Worm (Caenorhabditis elegans): ENCODE results near the gene ocr-1.

The ocr-1 gene

DNA sequence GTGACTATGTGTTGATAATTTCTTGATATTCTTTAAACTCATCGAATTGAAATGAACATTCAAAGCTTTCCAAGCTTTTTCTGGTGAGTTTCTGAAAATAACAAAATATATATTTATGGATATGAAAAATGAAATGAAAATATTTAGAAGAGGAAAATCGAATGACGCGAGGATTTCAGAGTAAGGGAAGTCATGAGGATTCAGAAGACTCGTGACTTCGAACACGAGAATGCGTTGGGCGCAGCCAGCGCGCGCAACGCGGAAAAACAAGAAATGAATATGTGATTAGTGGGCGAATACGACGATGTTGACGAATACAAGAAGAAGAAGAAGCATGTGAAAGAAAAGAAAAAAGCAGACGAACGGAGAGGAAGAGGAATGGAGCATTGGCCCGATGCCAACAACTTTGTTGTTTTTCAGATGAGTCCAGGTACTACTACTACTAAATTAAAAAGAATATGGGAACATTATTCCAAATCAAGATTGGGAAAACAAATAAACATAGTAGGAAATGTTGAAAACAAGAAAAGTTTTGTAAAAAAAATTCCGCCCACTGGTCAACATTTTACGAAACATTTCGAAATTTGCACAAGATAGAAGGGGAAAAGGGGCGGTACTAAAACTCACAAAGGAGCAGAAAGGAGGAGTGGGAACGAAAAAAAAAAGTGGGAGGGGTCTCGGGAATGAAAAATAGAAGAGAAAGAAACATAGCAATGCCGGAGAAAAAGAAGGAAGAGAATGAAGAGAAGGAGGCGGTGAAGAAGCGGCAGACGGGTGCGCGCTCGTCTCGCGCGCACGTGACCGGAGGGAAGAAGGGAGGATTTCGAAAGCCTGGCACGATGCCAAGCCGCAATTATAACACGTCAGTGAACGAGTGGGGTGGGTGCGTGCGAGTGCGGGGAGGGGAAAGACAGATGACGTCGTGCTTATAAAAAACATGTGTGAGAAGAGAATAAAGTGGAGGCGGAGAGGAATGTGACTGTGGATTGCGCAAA is 48.7 kb upstream of the ocr-1 start (continued):
- TF ChIP-seq ztf-18 (tag; optimal IDR thresholded peaks at IDR 0.05): peak; percentile 12
- TF ChIP-seq F39B2.1 (GFP tag; IDR thresholded peaks at IDR 0.05): no peak
- no peak for TF ChIP-seq C17E4.6 (GFP tag; IDR thresholded peaks at IDR 0.05)
- peak; percentile 3 for TF ChIP-seq nhr-80 (tag; optimal IDR thresholded peaks at IDR 0.05)
- peak; percentile 95 for TF ChIP-seq ceh-27 (GFP tag; optimal IDR thresholded peaks at IDR 0.05)
- TF ChIP-seq F57A8.1 (GFP tag; optimal IDR thresholded peaks at IDR 0.05): no peak
- no peak for TF ChIP-seq ama-1 (optimal IDR thresholded peaks at IDR 0.05)
- TF ChIP-seq ama-1 (GFP tag; optimal IDR thresholded peaks at IDR 0.05): no peak
- no peak for TF ChIP-seq hlh-12 (tag; optimal IDR thresholded peaks at IDR 0.05)
- TF ChIP-seq madf-6 (GFP tag; IDR thresholded peaks at IDR 0.05): 0 out of 2 replicates have a peak, but pooled peaks have one; percentile 23
- TF ChIP-seq egrh-3 (GFP tag; IDR thresholded peaks at IDR 0.05): peak; percentile 94
- TF ChIP-seq mes-4 (tag; optimal IDR thresholded peaks at IDR 0.05): no peak
- no peak for TF ChIP-seq ceh-91 (GFP tag; IDR thresholded peaks at IDR 0.05)
- TF ChIP-seq snpc-1.3 (tag; optimal IDR thresholded peaks at IDR 0.05; ENCODE audit: insufficient read depth): no peak
- TF ChIP-seq lag-1 (GFP tag; IDR thresholded peaks at IDR 0.05): 0 out of 2 replicates have a peak, but pooled peaks have one; percentile 14
- TF ChIP-seq atf-7 (tag; optimal IDR thresholded peaks at IDR 0.05): peak; percentile 92
- TF ChIP-seq lin-35 (GFP tag; optimal IDR thresholded peaks at IDR 0.05): peak in 1 of 3 experiments; percentile 85
- 0 out of 2 replicates have a peak, but pooled peaks have one; percentile 38 for TF ChIP-seq hsf-1 (GFP tag; IDR thresholded peaks at IDR 0.05)
- peak; percentile 62 for TF ChIP-seq lir-1 (GFP tag; conservative IDR thresholded peaks at IDR 0.05)
- TF ChIP-seq snpc-4 (GFP tag; optimal IDR thresholded peaks at IDR 0.05): peak; percentile 83
- peak; percentile 83 to 86 (median 84) for TF ChIP-seq snpc-4 (tag; optimal IDR thresholded peaks at IDR 0.05)
- no peak for TF ChIP-seq rpc-1 (optimal IDR thresholded peaks at IDR 0.05)
- TF ChIP-seq rpc-1 (tag; optimal IDR thresholded peaks at IDR 0.05): no peak
- TF ChIP-seq lin-26 (GFP tag; IDR thresholded peaks at IDR 0.05): peak; percentile 80; the same call in 1 of the 2 replicates
- TF ChIP-seq pbrm-1 (GFP tag; IDR thresholded peaks at IDR 0.05): peak; percentile 82
- TF ChIP-seq zim-3 (tag; optimal IDR thresholded peaks at IDR 0.05): peak; percentile 33
- TF ChIP-seq ztf-26 (tag; optimal IDR thresholded peaks at IDR 0.05): peak; percentile 82
- TF ChIP-seq ztf-22 (GFP tag; optimal IDR thresholded peaks at IDR 0.05): peak; percentile 92
- peak; percentile 96 for TF ChIP-seq somi-1 (GFP tag; optimal IDR thresholded peaks at IDR 0.05)
- peak; percentile 93 for TF ChIP-seq C06A6.2 (GFP tag; conservative IDR thresholded peaks at IDR 0.05)
- no peak for TF ChIP-seq cebp-2 (GFP tag; IDR thresholded peaks at IDR 0.05)
- TF ChIP-seq repo-1 (tag; optimal IDR thresholded peaks at IDR 0.05): peak; percentile 5
- TF ChIP-seq ztf-25 (GFP tag; IDR thresholded peaks at IDR 0.05): no peak
- peak; percentile 84 for TF ChIP-seq egl-18 (GFP tag; IDR thresholded peaks at IDR 0.05)
- TF ChIP-seq K12H6.12 (tag; optimal IDR thresholded peaks at IDR 0.05): peak; percentile 98
- TF ChIP-seq hmg-1.2 (GFP tag; IDR thresholded peaks at IDR 0.05): peak; percentile 62
- 0 out of 2 replicates have a peak, but pooled peaks have one; percentile 13 for TF ChIP-seq Y67H2A.10 (GFP tag; conservative IDR thresholded peaks at IDR 0.05)
- peak; percentile 78 for TF ChIP-seq lin-40 (tag; optimal IDR thresholded peaks at IDR 0.05)
- TF ChIP-seq tbp1 (GFP tag; optimal IDR thresholded peaks at IDR 0.05): peak; percentile 49
- peak; percentile 74 for TF ChIP-seq gei-17 (GFP tag; optimal IDR thresholded peaks at IDR 0.05)
- peak; percentile 74; the same call in 1 of the 2 replicates for TF ChIP-seq egl-44 (GFP tag; IDR thresholded peaks at IDR 0.05)
- peak; percentile 100 for TF ChIP-seq zfh-2 (GFP tag; conservative IDR thresholded peaks at IDR 0.05)
- TF ChIP-seq pha-4 (tag; optimal IDR thresholded peaks at IDR 0.05): no peak
- TF ChIP-seq K11D2.4 (GFP tag; IDR thresholded peaks at IDR 0.05): peak; percentile 95
- peak; percentile 57 for TF ChIP-seq F10E7.11 (tag; optimal IDR thresholded peaks at IDR 0.05)
- TF ChIP-seq B0336.3 (GFP tag; IDR thresholded peaks at IDR 0.05): peak; percentile 92
- peak; percentile 83 for TF ChIP-seq F52B5.7 (tag; optimal IDR thresholded peaks at IDR 0.05)

All from whole organism, young adult.